Worm (Caenorhabditis elegans) whole organism, L3 larva: Measurements from ENCODE around the gene arg-1.

Experiments used
- ama-1 ChIP-seq: fragments of 150-350 bp; optimal IDR thresholded peaks from 2 replicates; lab custom pipeline; 2018
- nhr-28 ChIP-seq: fragments of 150-350 bp; optimal IDR thresholded peaks from 2 replicates; lab custom pipeline; 2014; ENCODE audit warnings: missing biosample characterization, missing genetic modification characterization
- tbx-2 ChIP-seq: sonication (generic microtip); optimal IDR thresholded peaks from 2 replicates; lab custom pipeline; 2016; ENCODE audit warnings: mild to moderate bottlenecking, missing genetic modification characterization, missing compliant biosample characterization

DNA sequence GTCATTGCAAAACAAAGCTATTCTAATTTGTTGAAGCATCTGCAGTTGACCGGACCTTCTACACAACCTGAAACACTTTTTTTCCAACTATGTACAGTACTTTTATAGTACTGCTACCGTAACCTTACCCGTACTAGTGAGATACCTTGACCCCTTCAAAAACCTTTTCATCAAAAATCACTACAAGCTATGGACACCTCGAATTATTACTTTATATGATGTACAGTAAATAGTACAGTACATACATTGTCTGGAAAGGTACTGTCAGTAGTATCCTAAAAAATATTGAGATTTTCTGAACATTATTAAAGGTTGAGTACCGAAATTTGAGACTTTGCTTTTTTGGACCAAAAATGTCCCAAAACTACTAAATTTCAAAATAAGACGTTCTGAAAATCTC, 1.0 kb upstream of the arg-1 start:
- no peak for TF ChIP-seq nhr-28 (tag; lab: Kevin White, UChicago)
- TF ChIP-seq tbx-2 (tag; lab: Kevin White, UChicago), result no peak
- TF ChIP-seq ama-1 (lab: Kevin White, UChicago), result no peak
